Worm (Caenorhabditis elegans) whole organism, early embryonic: ENCODE measurements around the gene nsy-1.

ENCODE experiments used
- F13C5.2 ChIP-seq: sonication (generic microtip); optimal IDR thresholded peaks from 2 replicates; lab custom pipeline; 2017; ENCODE audit warnings: mild to moderate bottlenecking, missing genetic modification characterization, inconsistent platforms, missing compliant biosample characterization
- ama-1 ChIP-seq: fragments of 150-350 bp; optimal IDR thresholded peaks from 2 replicates; lab custom pipeline; 2014
- tbx-11 ChIP-seq: fragments of 200-800 bp; sonication (Bioruptor generic); IDR thresholded peaks from 2 replicates; pipeline ENCODE4 v1.3.6; 2022; ENCODE audit warnings: missing genetic modification characterization, missing compliant biosample characterization

DNA sequence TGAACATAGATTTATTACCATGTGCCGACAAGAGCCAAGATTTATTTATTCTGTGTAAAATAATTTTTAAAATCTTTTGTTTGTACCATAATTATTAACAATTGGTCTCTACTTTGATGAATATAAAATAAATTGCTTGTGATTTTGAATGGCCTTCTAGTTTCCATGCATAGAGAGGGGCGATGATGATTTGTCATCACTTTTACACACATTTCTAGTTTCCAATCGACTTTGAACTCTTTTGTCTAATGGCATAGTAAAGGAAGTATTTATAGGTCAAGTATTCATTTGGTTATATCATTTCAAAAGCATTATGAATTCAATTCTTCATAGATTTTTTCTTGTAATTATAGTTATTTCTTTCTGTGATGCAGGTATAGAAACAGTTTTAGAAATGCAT is 18.9 kb upstream of the nsy-1 start, which contains the start of gene F59A6.10:
- TF ChIP-seq tbx-11 (GFP tag; lab: Robert Waterston, UW) = no peak
- TF ChIP-seq F13C5.2 (tag; lab: Kevin White, UChicago) = no peak
- TF ChIP-seq ama-1 (lab: Kevin White, UChicago) = no peak
